Fruit fly (Drosophila melanogaster) whole organism, embryonic: ENCODE measurements around the gene CG6878.

Source experiments
- Ada2b ChIP-seq: fragments of 200-800 bp; sonication (Bioruptor generic); IDR thresholded peaks from 2 replicates; pipeline ENCODE4 v1.3.6; 2022; ENCODE audit warnings: missing biosample characterization, missing genetic modification characterization
- Atf-2 ChIP-seq: fragments of 200-800 bp; sonication (Bioruptor generic); optimal IDR thresholded peaks from 2 replicates; lab custom pipeline; 2016; ENCODE audit warnings: missing biosample characterization, missing genetic modification characterization
- CG10565 ChIP-seq: fragments of 200-800 bp; sonication (Bioruptor generic); optimal IDR thresholded peaks from 3 replicates; lab custom pipeline; 2016; ENCODE audit warnings: missing biosample characterization, mild to moderate bottlenecking, missing genetic modification characterization
- CG12744 ChIP-seq: fragments of 200-800 bp; sonication (Bioruptor generic); optimal IDR thresholded peaks from 2 replicates; lab custom pipeline; 2016; ENCODE audit warnings: missing biosample characterization, missing genetic modification characterization
- CG15073 ChIP-seq: fragments of 200-800 bp; sonication (Bioruptor generic); optimal IDR thresholded peaks from 2 replicates; lab custom pipeline; 2016; ENCODE audit warnings: missing biosample characterization, missing genetic modification characterization
- CG15269 ChIP-seq: fragments of 200-800 bp; sonication (Bioruptor generic); optimal IDR thresholded peaks from 2 replicates; lab custom pipeline; 2018; ENCODE audit warnings: missing biosample characterization, mild to moderate bottlenecking, missing genetic modification characterization, moderate library complexity
- CG1603 ChIP-seq: fragments of 200-800 bp; sonication (Bioruptor generic); optimal IDR thresholded peaks from 2 replicates; lab custom pipeline; 2019; ENCODE audit warnings: missing biosample characterization, mild to moderate bottlenecking, missing genetic modification characterization, moderate library complexity
- CG17385 ChIP-seq: fragments of 200-800 bp; sonication (Bioruptor generic); optimal IDR thresholded peaks from 3 replicates; lab custom pipeline; 2018; ENCODE audit warnings: missing biosample characterization, mild to moderate bottlenecking, missing genetic modification characterization
- CG18599 ChIP-seq: fragments of 200-800 bp; sonication (Bioruptor generic); optimal IDR thresholded peaks from 3 replicates; lab custom pipeline; 2017; ENCODE audit warnings: missing biosample characterization, missing genetic modification characterization, mild to moderate bottlenecking, moderate library complexity, missing genetic modification reagents
- CG18619 ChIP-seq: fragments of 200-800 bp; sonication (Bioruptor generic); optimal IDR thresholded peaks from 3 replicates; lab custom pipeline; 2017; ENCODE audit warnings: missing biosample characterization, mild to moderate bottlenecking, missing genetic modification characterization
- CG2889 ChIP-seq: fragments of 200-800 bp; sonication (Bioruptor generic); IDR thresholded peaks from 3 replicates; pipeline ENCODE4 v1.3.6; 2022; ENCODE audit warnings: missing biosample characterization, missing genetic modification characterization
- CG32772 ChIP-seq: fragments of 200-800 bp; sonication (Bioruptor generic); IDR thresholded peaks from 2 replicates; pipeline ENCODE4 v1.3.6; 2022; ENCODE audit warnings: missing biosample characterization, missing genetic modification characterization
- CG3726 ChIP-seq: fragments of 200-800 bp; sonication (Bioruptor generic); IDR thresholded peaks from 3 replicates; pipeline ENCODE4, ENCODE4 v1.3.6; 2022; ENCODE audit warnings: missing biosample characterization, missing genetic modification characterization
- CG4730 ChIP-seq: fragments of 200-800 bp; sonication (Bioruptor generic); IDR thresholded peaks from 2 replicates; pipeline ENCODE4 v1.3.6; 2022; ENCODE audit warnings: missing biosample characterization, missing genetic modification characterization
- CG4820 ChIP-seq: fragments of 200-800 bp; sonication (Bioruptor generic); optimal IDR thresholded peaks from 3 replicates; lab custom pipeline; 2016; ENCODE audit warnings: missing biosample characterization, missing genetic modification characterization
- CG7839 ChIP-seq: fragments of 200-800 bp; sonication (Bioruptor generic); optimal IDR thresholded peaks from 3 replicates; lab custom pipeline; 2018; ENCODE audit warnings: missing biosample characterization, mild to moderate bottlenecking, missing genetic modification characterization, moderate library complexity
- CG8281 ChIP-seq: fragments of 200-800 bp; sonication (Bioruptor generic); optimal IDR thresholded peaks from 2 replicates; lab custom pipeline; 2018; ENCODE audit warnings: missing biosample characterization, mild to moderate bottlenecking, missing genetic modification characterization, moderate library complexity
- CG8290 ChIP-seq, 3 experiments: fragments of 200-800 bp; sonication (Bioruptor generic); optimal IDR thresholded peaks; 2 replicates each; lab custom pipeline; 2016 to 2019; ENCODE audit warnings: missing biosample characterization in 3 of 3, missing genetic modification characterization in 3 of 3, mild to moderate bottlenecking in 2 of 3, moderate library complexity in 1 of 3
- CG8924 ChIP-seq: fragments of 200-800 bp; optimal IDR thresholded peaks from 3 replicates; lab custom pipeline; 2019; ENCODE audit warnings: missing biosample characterization, mild to moderate bottlenecking, missing genetic modification characterization, moderate library complexity
- CG9727 ChIP-seq: fragments of 200-800 bp; sonication (Bioruptor generic); optimal IDR thresholded peaks from 3 replicates; lab custom pipeline; 2017; ENCODE audit warnings: missing biosample characterization, mild to moderate bottlenecking, missing genetic modification characterization
- CrebB ChIP-seq: fragments of 200-800 bp; sonication (Bioruptor generic); optimal IDR thresholded peaks from 3 replicates; lab custom pipeline; 2018; ENCODE audit warnings: missing biosample characterization, mild to moderate bottlenecking, missing genetic modification characterization
- Dek ChIP-seq: fragments of 200-800 bp; sonication (Bioruptor generic); optimal IDR thresholded peaks from 3 replicates; lab custom pipeline; 2019; ENCODE audit warnings: missing biosample characterization, mild to moderate bottlenecking, missing genetic modification characterization, moderate library complexity
- Dp ChIP-seq: fragments of 200-800 bp; sonication (Bioruptor generic); optimal IDR thresholded peaks from 2 replicates; lab custom pipeline; 2018; ENCODE audit warnings: missing biosample characterization, mild to moderate bottlenecking, missing genetic modification characterization, moderate library complexity
- Elba2 ChIP-seq: fragments of 200-800 bp; sonication (Bioruptor generic); optimal IDR thresholded peaks from 3 replicates; lab custom pipeline; 2016; ENCODE audit warnings: missing biosample characterization, missing genetic modification characterization
- Hr78 ChIP-seq, 2 experiments: fragments of 200-800 bp in 1 of 2; fragments of >200 bp in 1 of 2; sonication (Bioruptor generic) in 1 of 2; optimal IDR thresholded peaks; 2 replicates each; lab custom pipeline; 2017 to 2019; ENCODE audit warnings: missing biosample characterization in 2 of 2, missing genetic modification characterization in 2 of 2, mild to moderate bottlenecking in 1 of 2, moderate library complexity in 1 of 2
- NC2α ChIP-seq: fragments of 200-800 bp; sonication (Bioruptor generic); optimal IDR thresholded peaks from 2 replicates; lab custom pipeline; 2016; ENCODE audit warnings: missing biosample characterization, missing genetic modification characterization
- YL-1 ChIP-seq: fragments of 200-800 bp; sonication (Bioruptor generic); optimal IDR thresholded peaks from 3 replicates; lab custom pipeline; 2017; ENCODE audit warnings: missing biosample characterization, mild to moderate bottlenecking, missing genetic modification characterization
- ase ChIP-seq: fragments of 200-800 bp; sonication (Bioruptor generic); IDR thresholded peaks from 3 replicates; pipeline ENCODE4 v1.3.6; 2022; ENCODE audit warnings: missing biosample characterization, missing genetic modification characterization
- az2 ChIP-seq: fragments of 200-800 bp; sonication (Bioruptor generic); optimal IDR thresholded peaks from 3 replicates; lab custom pipeline; 2016; ENCODE audit warnings: missing biosample characterization, missing genetic modification characterization
- caup ChIP-seq: fragments of 200-800 bp; sonication (Bioruptor generic); optimal IDR thresholded peaks from 3 replicates; lab custom pipeline; 2017; ENCODE audit warnings: missing biosample characterization, mild to moderate bottlenecking, missing genetic modification characterization, moderate library complexity; ENCODE audit not compliant: severe bottlenecking
- chinmo ChIP-seq: fragments of 200-800 bp; sonication (Bioruptor generic); IDR thresholded peaks from 4 replicates; pipeline ENCODE4 v1.3.6; 2022; ENCODE audit warnings: missing biosample characterization, missing genetic modification characterization; ENCODE audit not compliant: partially characterized antibody
- dati ChIP-seq: fragments of 200-800 bp; sonication (Bioruptor generic); IDR thresholded peaks from 2 replicates; pipeline ENCODE4 v1.3.6; 2022; ENCODE audit warnings: missing biosample characterization, missing genetic modification characterization
- dmrt11E ChIP-seq: fragments of 200-800 bp; sonication (Bioruptor generic); optimal IDR thresholded peaks from 3 replicates; lab custom pipeline; 2018; ENCODE audit warnings: missing biosample characterization, mild to moderate bottlenecking, missing genetic modification characterization, moderate library complexity
- dysf ChIP-seq: fragments of 200-800 bp; sonication (Bioruptor generic); IDR thresholded peaks from 3 replicates; pipeline ENCODE4 v1.3.6; 2022; ENCODE audit warnings: missing biosample characterization, missing genetic modification characterization
- emc ChIP-seq: fragments of 200-800 bp; sonication (Bioruptor generic); optimal IDR thresholded peaks from 2 replicates; lab custom pipeline; 2016; ENCODE audit warnings: missing biosample characterization, missing genetic modification characterization
- fru ChIP-seq: fragments of >200 bp; optimal IDR thresholded peaks from 2 replicates; lab custom pipeline; 2017
- fu2 ChIP-seq: fragments of 200-800 bp; sonication (Bioruptor generic); optimal IDR thresholded peaks from 2 replicates; lab custom pipeline; 2016; ENCODE audit warnings: missing biosample characterization, missing genetic modification characterization
- gro ChIP-seq: fragments of 200-800 bp; sonication (Bioruptor generic); optimal IDR thresholded peaks from 2 replicates; lab custom pipeline; 2016; ENCODE audit warnings: missing biosample characterization, missing genetic modification characterization
- gt ChIP-seq: fragments of 200-800 bp; sonication (Bioruptor generic); IDR thresholded peaks from 2 replicates; pipeline ENCODE4 v1.3.6; 2022; ENCODE audit warnings: missing biosample characterization, missing genetic modification characterization
- ham ChIP-seq: fragments of 200-800 bp; sonication (Bioruptor generic); IDR thresholded peaks from 2 replicates; pipeline ENCODE4 v1.3.6; 2022; ENCODE audit warnings: missing biosample characterization, missing genetic modification characterization
- her ChIP-seq: fragments of 200-800 bp; sonication (Bioruptor generic); optimal IDR thresholded peaks from 2 replicates; lab custom pipeline; 2016; ENCODE audit warnings: missing biosample characterization, missing genetic modification characterization
- maf-S ChIP-seq: fragments of 200-800 bp; sonication (Bioruptor generic); optimal IDR thresholded peaks from 2 replicates; lab custom pipeline; 2016; ENCODE audit warnings: missing biosample characterization, missing genetic modification characterization
- nau ChIP-seq: fragments of 200-800 bp; sonication (Bioruptor generic); optimal IDR thresholded peaks from 3 replicates; lab custom pipeline; 2017; ENCODE audit warnings: missing biosample characterization, mild to moderate bottlenecking, missing genetic modification characterization, missing genetic modification reagents
- oc ChIP-seq: fragments of 200-800 bp; sonication (Bioruptor generic); optimal IDR thresholded peaks from 2 replicates; lab custom pipeline; 2018; ENCODE audit warnings: missing biosample characterization, mild to moderate bottlenecking, missing genetic modification characterization, moderate library complexity
- shn ChIP-seq: fragments of 200-800 bp; sonication (Bioruptor generic); optimal IDR thresholded peaks from 3 replicates; lab custom pipeline; 2016; ENCODE audit warnings: missing biosample characterization, missing genetic modification characterization
- slou ChIP-seq: fragments of 200-800 bp; sonication (Bioruptor generic); optimal IDR thresholded peaks from 3 replicates; lab custom pipeline; 2016; ENCODE audit warnings: missing biosample characterization, missing genetic modification characterization
- so ChIP-seq: fragments of 200-800 bp; sonication (Bioruptor generic); IDR thresholded peaks from 3 replicates; pipeline ENCODE4 v1.3.6; 2022; ENCODE audit warnings: missing biosample characterization, missing genetic modification characterization
- stc ChIP-seq: fragments of 200-800 bp; sonication (Bioruptor generic); IDR thresholded peaks from 2 replicates; pipeline ENCODE4 v1.3.6; 2022; ENCODE audit warnings: missing biosample characterization, missing genetic modification characterization
- sug ChIP-seq: fragments of 200-800 bp; optimal IDR thresholded peaks from 2 replicates; lab custom pipeline; 2019; ENCODE audit warnings: missing biosample characterization, mild to moderate bottlenecking, missing genetic modification characterization, moderate library complexity
- unpg ChIP-seq: fragments of 200-800 bp; sonication (Bioruptor generic); optimal IDR thresholded peaks from 3 replicates; lab custom pipeline; 2018; ENCODE audit warnings: missing biosample characterization, mild to moderate bottlenecking, missing genetic modification characterization, moderate library complexity
- zfh1 ChIP-seq: fragments of 200-800 bp; sonication (Bioruptor generic); IDR thresholded peaks from 3 replicates; pipeline ENCODE4 v1.3.6; 2022; ENCODE audit warnings: missing biosample characterization, missing genetic modification characterization

The CG6878 gene

DNA sequence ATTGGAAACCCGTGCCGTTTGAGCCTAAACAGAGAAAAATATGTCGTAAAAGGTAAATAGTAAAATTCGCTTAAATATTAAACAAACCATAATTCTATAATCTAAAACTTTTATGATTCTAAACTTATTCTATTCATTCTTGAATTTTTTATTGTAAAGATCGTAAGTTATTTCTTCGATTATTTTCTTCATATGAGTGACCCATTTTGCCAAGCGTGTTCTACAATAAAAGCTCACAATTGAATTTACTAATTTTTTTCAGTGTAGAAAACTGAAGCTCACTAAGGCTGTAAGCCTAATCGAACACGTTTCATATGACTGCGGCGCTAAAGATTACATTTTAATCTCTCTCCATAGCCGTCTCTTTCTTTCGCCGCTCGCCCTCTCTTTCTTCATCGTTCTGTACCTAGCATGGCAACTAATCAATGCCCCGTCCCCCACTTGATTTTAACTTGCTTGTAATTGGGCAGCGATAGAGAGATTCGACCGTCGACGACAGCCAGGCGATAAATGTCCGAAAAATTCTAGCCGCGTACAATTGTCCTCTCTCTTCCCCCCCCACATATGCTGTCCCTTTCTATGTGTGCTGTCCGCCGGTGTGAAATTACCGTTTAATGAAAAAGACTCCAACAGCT lies 10.3 kb downstream of the CG6878 start:
- no peak for TF ChIP-seq dysf (GFP tag; lab: Robert Waterston, UW)
- no peak for TF ChIP-seq slou
- no peak for TF ChIP-seq NC2α (GFP tag; lab: Kevin White, UChicago)
- TF ChIP-seq caup (GFP tag; lab: Kevin White, UChicago): no peak
- TF ChIP-seq CG2889: no peak
- TF ChIP-seq CG3726 (GFP tag; lab: Robert Waterston, UW): no peak
- TF ChIP-seq her: no peak
- no peak for TF ChIP-seq Dp
- no peak for TF ChIP-seq nau (GFP tag; lab: Kevin White, UChicago)
- no peak for TF ChIP-seq so
- peak; percentile 20 for TF ChIP-seq CG7839 (tag; lab: Kevin White, UChicago)
- peak; percentile 21 for TF ChIP-seq unpg (GFP tag; lab: Kevin White, UChicago)
- TF ChIP-seq shn: no peak
- TF ChIP-seq CG15269 (tag; lab: Kevin White, UChicago): no peak
- no peak for TF ChIP-seq CG8924
- no peak for TF ChIP-seq CG17385 (GFP tag; lab: Kevin White, UChicago)
- no peak for TF ChIP-seq zfh1
- peak; percentile 15 for TF ChIP-seq sug (tag; lab: Kevin White, UChicago)
- no peak for TF ChIP-seq CG4730 (GFP tag; lab: Robert Waterston, UW)
- TF ChIP-seq dmrt11E (tag; lab: Kevin White, UChicago): peak; percentile 29
- TF ChIP-seq CrebB (tag; lab: Kevin White, UChicago): no peak
- no peak for TF ChIP-seq CG15073 (GFP tag; lab: Kevin White, UChicago)
- no peak for TF ChIP-seq dati (GFP tag; lab: Robert Waterston, UW)
- TF ChIP-seq chinmo (GFP tag; lab: Robert Waterston, UW): no peak
- TF ChIP-seq CG12744 (GFP tag; lab: Kevin White, UChicago): no peak
- peak; percentile 5; the same call in 1 of the 2 replicates for TF ChIP-seq stc (GFP tag; lab: Robert Waterston, UW)
- no peak for TF ChIP-seq CG8290 (GFP tag; optimal IDR thresholded peaks at IDR 0.05; lab: Kevin White, UChicago)
- no peak for TF ChIP-seq CG8290 (tag; optimal IDR thresholded peaks at IDR 0.05; lab: Kevin White, UChicago)
- TF ChIP-seq CG10565 (GFP tag; lab: Kevin White, UChicago): no peak
- peak; percentile 15 for TF ChIP-seq CG4820
- no peak for TF ChIP-seq maf-S (GFP tag; lab: Kevin White, UChicago)
- TF ChIP-seq fru (lab: Kevin White, UChicago): no peak
- no peak for TF ChIP-seq gro
- TF ChIP-seq Dek (tag; lab: Kevin White, UChicago): no peak
- no peak for TF ChIP-seq CG18619 (GFP tag; lab: Kevin White, UChicago)
- TF ChIP-seq CG1603 (tag; lab: Kevin White, UChicago): no peak
- TF ChIP-seq ase (GFP tag; lab: Robert Waterston, UW): no peak
- TF ChIP-seq Ada2b: no peak
- no peak for TF ChIP-seq Atf-2 (GFP tag; lab: Kevin White, UChicago)
- TF ChIP-seq Elba2 (GFP tag; lab: Kevin White, UChicago): no peak
- TF ChIP-seq ham (GFP tag; lab: Robert Waterston, UW): no peak
- TF ChIP-seq az2 (GFP tag; lab: Kevin White, UChicago): no peak
- TF ChIP-seq oc: no peak
- TF ChIP-seq gt: no peak
- TF ChIP-seq CG32772: no peak
- TF ChIP-seq fu2: no peak
- TF ChIP-seq CG8281 (tag; lab: Kevin White, UChicago): no peak
- TF ChIP-seq CG9727 (GFP tag; lab: Kevin White, UChicago): no peak
- no peak for TF ChIP-seq YL-1
- no peak for TF ChIP-seq emc (GFP tag; lab: Kevin White, UChicago)
- peak; percentile 38 for TF ChIP-seq CG18599 (GFP tag; lab: Kevin White, UChicago)
- TF ChIP-seq Hr78 (GFP tag; optimal IDR thresholded peaks at IDR 0.05; lab: Kevin White, UChicago): no peak
